4 worm cellular contexts compared by ENCODE assay signal in the genomic region with DNA sequence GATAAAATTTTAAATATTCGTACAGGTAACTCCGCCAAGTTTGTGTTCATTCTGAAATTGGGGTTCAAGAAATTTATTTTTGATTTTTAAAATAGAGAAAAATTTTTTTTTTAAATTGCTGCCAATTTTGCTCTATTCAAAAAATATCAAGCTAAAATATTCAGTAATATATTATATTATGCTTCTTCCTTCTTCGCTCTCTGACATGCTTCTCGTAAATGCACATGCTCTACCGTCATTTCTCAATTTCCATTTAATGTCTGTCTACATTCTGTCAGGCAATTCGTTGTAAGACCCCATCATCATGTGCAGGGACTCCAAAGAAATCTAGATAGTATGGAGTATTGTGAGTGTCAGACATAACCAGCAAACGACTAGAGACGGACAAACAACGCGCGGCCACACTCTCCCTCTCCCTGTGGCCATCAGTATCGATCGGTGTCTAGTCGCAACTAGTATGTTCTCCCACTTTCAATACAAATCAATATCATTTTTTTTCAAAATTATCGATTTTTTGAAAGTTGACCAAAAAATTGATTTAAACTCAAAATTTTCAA.
TF ChIP-seq lines count a peak whose summit lies in the region.

Gene malt-1, minus strand, starts transcription at position 51 of the 557 bp plus-strand sequence.
Gene ceh-38, plus strand, starts transcription at position 277 of the 557 bp plus-strand sequence.

TF ChIP-seq in whole organism, L2 larva, 48 proteins besides CTCF, POLR2A, EP300 and RAD21 (continues in another document):
- TF ChIP-seq unc-62 (GFP tag; optimal IDR thresholded peaks at IDR 0.05; lab: Kevin White, UChicago), result peak; percentile 87
- peak; percentile 93 for TF ChIP-seq fos-1 (tag; optimal IDR thresholded peaks at IDR 0.05; lab: Kevin White, UChicago)
- peak; percentile 100 for TF ChIP-seq alr-1 (tag; optimal IDR thresholded peaks at IDR 0.05; lab: Kevin White, UChicago)
- TF ChIP-seq ZK546.5 (tag; optimal IDR thresholded peaks at IDR 0.05; lab: Kevin White, UChicago), result peak; percentile 58
- no peak for TF ChIP-seq mbf-1 (tag; optimal IDR thresholded peaks at IDR 0.05; lab: Kevin White, UChicago)
- TF ChIP-seq nhr-77 (tag; optimal IDR thresholded peaks at IDR 0.05; lab: Kevin White, UChicago), result peak; percentile 61
- peak; percentile 92 for TF ChIP-seq nhr-25 (tag; optimal IDR thresholded peaks at IDR 0.05; lab: Kevin White, UChicago)
- peak; percentile 58 for TF ChIP-seq nhr-237 (tag; optimal IDR thresholded peaks at IDR 0.05; lab: Kevin White, UChicago)
- peak; percentile 85 to 98 for TF ChIP-seq lsy-2 (tag; optimal IDR thresholded peaks at IDR 0.05; lab: Kevin White, UChicago)
- TF ChIP-seq lin-13 (GFP tag; optimal IDR thresholded peaks at IDR 0.05; lab: Kevin White, UChicago), result peak; percentile 96
- TF ChIP-seq mab-5 (tag; optimal IDR thresholded peaks at IDR 0.05; lab: Kevin White, UChicago), result peak; percentile 95
- TF ChIP-seq lin-11 (tag; optimal IDR thresholded peaks at IDR 0.05; lab: Kevin White, UChicago), result peak; percentile 85
- TF ChIP-seq nhr-10 (tag; optimal IDR thresholded peaks at IDR 0.05; lab: Kevin White, UChicago), result no peak
- peak; percentile 55 for TF ChIP-seq ceh-16 (tag; optimal IDR thresholded peaks at IDR 0.05; lab: Kevin White, UChicago)
- TF ChIP-seq mdl-1 (tag; optimal IDR thresholded peaks at IDR 0.05; lab: Kevin White, UChicago), result peak; percentile 73 to 96
- no peak for TF ChIP-seq nhr-23 (tag; optimal IDR thresholded peaks at IDR 0.05; lab: Kevin White, UChicago)
- peak; percentile 62 for TF ChIP-seq blmp-1 (tag; optimal IDR thresholded peaks at IDR 0.05; lab: Kevin White, UChicago; ENCODE audit: insufficient read depth)
- TF ChIP-seq sem-4 (tag; optimal IDR thresholded peaks at IDR 0.05; lab: Kevin White, UChicago), result peak; percentile 95
- TF ChIP-seq egl-27 (tag; optimal IDR thresholded peaks at IDR 0.05; lab: Kevin White, UChicago), result peak; percentile 95
- peak; percentile 71 for TF ChIP-seq Y55F3AM.14 (GFP tag; optimal IDR thresholded peaks at IDR 0.05; lab: Kevin White, UChicago)
- peak; percentile 60 for TF ChIP-seq R02D3.7 (tag; optimal IDR thresholded peaks at IDR 0.05; lab: Kevin White, UChicago)

TF ChIP-seq in whole organism, L4 larva, 104 proteins besides CTCF, POLR2A, EP300 and RAD21 (continues in another document):
- TF ChIP-seq ama-1 (optimal IDR thresholded peaks at IDR 0.05; lab: Kevin White, UChicago) (no peak), R02D3.7 (tag; optimal IDR thresholded peaks at IDR 0.05; lab: Kevin White, UChicago) (peak; percentile 65), lin-1 (GFP tag; IDR thresholded peaks at IDR 0.05; lab: Robert Waterston, UW) (peak; percentile 47; the same call in 1 of the 2 replicates), ztf-7 (tag; optimal IDR thresholded peaks at IDR 0.05; lab: Kevin White, UChicago) (peak; percentile 77), unc-62 (GFP tag; optimal IDR thresholded peaks at IDR 0.05 in 1 of 2; lab: Kevin White, UChicago) (peak in 1 of 2 experiments; percentile 100), unc-62 (tag; optimal IDR thresholded peaks at IDR 0.05; lab: Kevin White, UChicago) (no peak), mxl-2 (GFP tag; conservative IDR thresholded peaks at IDR 0.05; lab: Robert Waterston, UW) (no peak), zip-2 (tag; optimal IDR thresholded peaks at IDR 0.05; lab: Kevin White, UChicago) (peak; percentile 77), lsy-2 (tag; optimal IDR thresholded peaks at IDR 0.05; lab: Kevin White, UChicago) (peak; percentile 94 to 97), skn-1 (tag; optimal IDR thresholded peaks at IDR 0.05; lab: Kevin White, UChicago) (peak; percentile 28), attf-4 (tag; optimal IDR thresholded peaks at IDR 0.05; lab: Kevin White, UChicago) (peak; percentile 56), lim-7 (GFP tag; IDR thresholded peaks at IDR 0.05; lab: Robert Waterston, UW) (no peak), lin-29 (GFP tag; IDR thresholded peaks at IDR 0.05; lab: Robert Waterston, UW) (peak; percentile 34; the same call in 1 of the 2 replicates), mxl-3 (GFP tag; optimal IDR thresholded peaks at IDR 0.05; lab: Kevin White, UChicago) (peak; percentile 93), hif-1 (tag; optimal IDR thresholded peaks at IDR 0.05; lab: Kevin White, UChicago) (peak; percentile 35 to 84), D1046.2 (GFP tag; IDR thresholded peaks at IDR 0.05; lab: Robert Waterston, UW) (no peak), egl-43 (GFP tag; IDR thresholded peaks at IDR 0.05; lab: Robert Waterston, UW) (peak; percentile 45; the same call in 1 of the 2 replicates), dpl-1 (GFP tag; optimal IDR thresholded peaks at IDR 0.05; lab: Kevin White, UChicago) (peak; percentile 83), daf-8 (GFP tag; IDR thresholded peaks at IDR 0.05; lab: Robert Waterston, UW) (no peak), nhr-28 (tag; optimal IDR thresholded peaks at IDR 0.05; lab: Kevin White, UChicago) (peak; percentile 97), hlh-30 (tag; optimal IDR thresholded peaks at IDR 0.05; lab: Kevin White, UChicago; ENCODE audit: insufficient read depth) (peak; percentile 99)

TF ChIP-seq in whole organism, late embryonic, 69 proteins besides CTCF, POLR2A, EP300 and RAD21 (continues in another document):
- TF ChIP-seq ceh-24 (tag; optimal IDR thresholded peaks at IDR 0.05; lab: Kevin White, UChicago), result no peak
- peak; percentile 56 for TF ChIP-seq ceh-2 (tag; optimal IDR thresholded peaks at IDR 0.05; lab: Kevin White, UChicago)
- peak; percentile 84 for TF ChIP-seq tbx-2 (tag; optimal IDR thresholded peaks at IDR 0.05; lab: Kevin White, UChicago)
- TF ChIP-seq pax-1 (tag; optimal IDR thresholded peaks at IDR 0.05; lab: Kevin White, UChicago), result peak; percentile 69
- peak; percentile 36 for TF ChIP-seq ceh-14 (tag; optimal IDR thresholded peaks at IDR 0.05; lab: Kevin White, UChicago)
- TF ChIP-seq ceh-19 (GFP tag; optimal IDR thresholded peaks at IDR 0.05; lab: Kevin White, UChicago), result peak; percentile 56
- TF ChIP-seq ceh-18 (tag; optimal IDR thresholded peaks at IDR 0.05; lab: Kevin White, UChicago), result peak; percentile 80
- TF ChIP-seq pros-1 (tag; optimal IDR thresholded peaks at IDR 0.05; lab: Kevin White, UChicago), result peak; percentile 72
- TF ChIP-seq ref-2 (tag; optimal IDR thresholded peaks at IDR 0.05; lab: Kevin White, UChicago), result peak; percentile 77
- peak; percentile 47 for TF ChIP-seq unc-86 (tag; optimal IDR thresholded peaks at IDR 0.05; lab: Kevin White, UChicago)
- TF ChIP-seq ceh-31 (tag; optimal IDR thresholded peaks at IDR 0.05; lab: Kevin White, UChicago), result peak; percentile 91
- TF ChIP-seq ceh-48 (tag; optimal IDR thresholded peaks at IDR 0.05; lab: Kevin White, UChicago), result peak; percentile 100
- TF ChIP-seq elt-2 (tag; optimal IDR thresholded peaks at IDR 0.05; lab: Kevin White, UChicago), result peak; percentile 51
- TF ChIP-seq tbx-7 (tag; optimal IDR thresholded peaks at IDR 0.05; lab: Kevin White, UChicago), result no peak
- no peak for TF ChIP-seq ztf-16 (tag; optimal IDR thresholded peaks at IDR 0.05; lab: Kevin White, UChicago)
- TF ChIP-seq C38D4.7 (GFP tag; optimal IDR thresholded peaks at IDR 0.05; lab: Kevin White, UChicago), result no peak
- peak; percentile 51 for TF ChIP-seq rnt-1 (tag; optimal IDR thresholded peaks at IDR 0.05; lab: Kevin White, UChicago)
- peak; percentile 19 for TF ChIP-seq hlh-8 (tag; optimal IDR thresholded peaks at IDR 0.05; lab: Kevin White, UChicago)
- no peak for TF ChIP-seq Y22D7AL.16 (tag; optimal IDR thresholded peaks at IDR 0.05; lab: Kevin White, UChicago)
- peak; percentile 86 for TF ChIP-seq unc-42 (tag; optimal IDR thresholded peaks at IDR 0.05; lab: Kevin White, UChicago)
- TF ChIP-seq nfya-1 (tag; optimal IDR thresholded peaks at IDR 0.05; lab: Kevin White, UChicago), result peak; percentile 93
- peak; percentile 82 for TF ChIP-seq unc-55 (GFP tag; optimal IDR thresholded peaks at IDR 0.05; lab: Kevin White, UChicago)
- peak; percentile 68 for TF ChIP-seq dve-1 (tag; optimal IDR thresholded peaks at IDR 0.05; lab: Kevin White, UChicago)
- peak; percentile 19 for TF ChIP-seq ets-4 (tag; optimal IDR thresholded peaks at IDR 0.05; lab: Kevin White, UChicago)

TF ChIP-seq in whole organism, mixed stage, embryonic, 35 proteins besides CTCF, POLR2A, EP300 and RAD21 (continues in another document):
- TF ChIP-seq ceh-43 (GFP tag; optimal IDR thresholded peaks at IDR 0.05; lab: Kevin White, UChicago) (no peak), unc-120 (tag; optimal IDR thresholded peaks at IDR 0.05; lab: Kevin White, UChicago; ENCODE audit: poor library complexity, severe bottlenecking) (peak; percentile 86), pha-4 (tag; optimal IDR thresholded peaks at IDR 0.05; lab: Kevin White, UChicago) (peak; percentile 94), unc-62 (GFP tag; optimal IDR thresholded peaks at IDR 0.05; lab: Kevin White, UChicago) (peak; percentile 90), hlh-1 (tag; optimal IDR thresholded peaks at IDR 0.05; lab: Kevin White, UChicago) (peak; percentile 77), sem-2 (GFP tag; optimal IDR thresholded peaks at IDR 0.05; lab: Kevin White, UChicago) (peak; percentile 6), blmp-1 (tag; optimal IDR thresholded peaks at IDR 0.05; lab: Kevin White, UChicago) (no peak), cnd-1 (tag; optimal IDR thresholded peaks at IDR 0.05; lab: Kevin White, UChicago) (peak; percentile 59), nhr-237 (tag; optimal IDR thresholded peaks at IDR 0.05; lab: Kevin White, UChicago) (peak; percentile 93), zip-8 (tag; optimal IDR thresholded peaks at IDR 0.05; lab: Kevin White, UChicago) (no peak), nhr-2 (tag; optimal IDR thresholded peaks at IDR 0.05; lab: Kevin White, UChicago) (peak; percentile 44), ceh-83 (GFP tag; optimal IDR thresholded peaks at IDR 0.05; lab: Kevin White, UChicago) (peak; percentile 34), flh-1 (GFP tag; optimal IDR thresholded peaks at IDR 0.05; lab: Kevin White, UChicago) (no peak), M03D4.4 (tag; optimal IDR thresholded peaks at IDR 0.05; lab: Kevin White, UChicago) (peak; percentile 4), bed-3 (GFP tag; optimal IDR thresholded peaks at IDR 0.05; lab: Kevin White, UChicago) (no peak), drap-1 (GFP tag; optimal IDR thresholded peaks at IDR 0.05; lab: Kevin White, UChicago) (peak; percentile 66), ham-2 (GFP tag; optimal IDR thresholded peaks at IDR 0.05; lab: Kevin White, UChicago) (no peak), elt-1 (tag; optimal IDR thresholded peaks at IDR 0.05; lab: Kevin White, UChicago; ENCODE audit: borderline replicate concordance, insufficient read depth) (no peak), unc-39 (tag; optimal IDR thresholded peaks at IDR 0.05; lab: Kevin White, UChicago) (no peak), mep-1 (tag; optimal IDR thresholded peaks at IDR 0.05; lab: Kevin White, UChicago) (peak; percentile 91), snpc-4 (tag; optimal IDR thresholded peaks at IDR 0.05; lab: Kevin White, UChicago) (no peak), lsy-2 (tag; optimal IDR thresholded peaks at IDR 0.05; lab: Kevin White, UChicago) (peak; percentile 90), tbx-8 (GFP tag; optimal IDR thresholded peaks at IDR 0.05; lab: Kevin White, UChicago) (no peak), sptf-1 (tag; optimal IDR thresholded peaks at IDR 0.05; lab: Kevin White, UChicago) (peak; percentile 66), lin-32 (GFP tag; optimal IDR thresholded peaks at IDR 0.05; lab: Kevin White, UChicago) (no peak), elt-3 (tag; optimal IDR thresholded peaks at IDR 0.05; lab: Kevin White, UChicago) (no peak)
